Worm (Caenorhabditis elegans): Measurements from ENCODE around the gene F26G1.11.

Gene F26G1.11

ce11 chrII:4776933-4777332, at the start of gene F26G1.11:
F26G1.11 (plus strand) TSS chrII:4777137.
- TF ChIP-seq ztf-23 (GFP tag; IDR thresholded peaks at IDR 0.05): no peak
- TF ChIP-seq tab-1 (GFP tag; IDR thresholded peaks at IDR 0.05): no peak
- no peak for TF ChIP-seq klf-2 (GFP tag; conservative IDR thresholded peaks at IDR 0.05)
- TF ChIP-seq ref-1 (GFP tag; conservative IDR thresholded peaks at IDR 0.05): no peak
- no peak for TF ChIP-seq T22C8.4 (GFP tag; IDR thresholded peaks at IDR 0.05)
- TF ChIP-seq cog-1 (tag; optimal IDR thresholded peaks at IDR 0.05): no peak
- no peak for TF ChIP-seq ztf-29 (GFP tag; IDR thresholded peaks at IDR 0.05)
- no peak for TF ChIP-seq med-1 (GFP tag; optimal IDR thresholded peaks at IDR 0.05; ENCODE audit: insufficient read depth)
- no peak for TF ChIP-seq flt-1 (GFP tag; IDR thresholded peaks at IDR 0.05)

DNA sequence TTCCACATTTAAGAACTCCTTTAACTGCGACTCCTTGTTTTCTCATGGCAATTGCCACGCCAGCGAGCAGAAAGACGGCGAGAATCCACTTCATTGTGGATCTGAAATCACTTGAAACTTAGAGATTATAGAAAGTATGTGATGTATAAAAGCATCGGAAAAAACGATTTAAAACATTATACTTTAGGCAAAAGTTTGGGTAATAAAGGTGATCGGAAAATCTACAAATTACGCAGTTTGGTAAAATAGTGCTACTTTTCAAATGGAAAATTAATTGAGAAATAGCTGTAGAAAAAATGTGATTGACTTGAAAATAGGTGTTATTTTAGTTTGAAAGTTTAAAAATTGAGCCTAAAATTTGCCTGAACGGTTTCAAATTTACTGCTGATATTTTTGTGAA, 49.2 kb upstream of the F26G1.11 start, which contains the start of gene ttr-41:
TSS of gene ttr-41 (minus strand) at position 101 of the 400 bp plus-strand sequence.
- TF ChIP-seq med-1 (GFP tag; optimal IDR thresholded peaks at IDR 0.05; ENCODE audit: insufficient read depth): no peak
- TF ChIP-seq flt-1 (GFP tag; IDR thresholded peaks at IDR 0.05): no peak
- TF ChIP-seq cog-1 (tag; optimal IDR thresholded peaks at IDR 0.05): no peak
- no peak for TF ChIP-seq ref-1 (GFP tag; conservative IDR thresholded peaks at IDR 0.05)
- TF ChIP-seq ztf-23 (GFP tag; IDR thresholded peaks at IDR 0.05): no peak
- no peak for TF ChIP-seq klf-2 (GFP tag; conservative IDR thresholded peaks at IDR 0.05)
- TF ChIP-seq ztf-29 (GFP tag; IDR thresholded peaks at IDR 0.05): no peak
- no peak for TF ChIP-seq T22C8.4 (GFP tag; IDR thresholded peaks at IDR 0.05)
- no peak for TF ChIP-seq tab-1 (GFP tag; IDR thresholded peaks at IDR 0.05)

DNA sequence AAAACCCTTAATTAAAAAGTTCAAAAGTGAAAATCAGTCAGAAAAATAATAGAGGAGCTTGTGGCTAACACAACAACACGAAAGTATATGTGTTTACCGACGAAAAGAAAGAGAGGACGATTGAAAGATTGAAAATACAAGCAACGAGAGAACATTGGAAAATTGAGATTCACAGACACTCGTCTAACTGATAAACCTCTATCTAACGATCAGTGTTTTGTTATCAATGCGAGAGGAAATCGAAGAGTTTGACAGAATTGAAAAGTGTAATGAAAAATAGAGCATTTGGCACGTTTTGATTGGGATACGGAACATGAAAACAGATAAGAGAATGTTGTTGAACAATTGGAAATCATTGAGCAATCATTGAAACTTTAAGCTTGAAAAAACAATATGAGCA, 48.2 kb upstream of the F26G1.11 start:
- TF ChIP-seq ztf-29 (GFP tag; IDR thresholded peaks at IDR 0.05): no peak
- TF ChIP-seq ref-1 (GFP tag; conservative IDR thresholded peaks at IDR 0.05): no peak
- TF ChIP-seq flt-1 (GFP tag; IDR thresholded peaks at IDR 0.05): no peak
- TF ChIP-seq cog-1 (tag; optimal IDR thresholded peaks at IDR 0.05): no peak
- no peak for TF ChIP-seq ztf-23 (GFP tag; IDR thresholded peaks at IDR 0.05)
- no peak for TF ChIP-seq T22C8.4 (GFP tag; IDR thresholded peaks at IDR 0.05)
- no peak for TF ChIP-seq tab-1 (GFP tag; IDR thresholded peaks at IDR 0.05)
- no peak for TF ChIP-seq klf-2 (GFP tag; conservative IDR thresholded peaks at IDR 0.05)
- no peak for TF ChIP-seq med-1 (GFP tag; optimal IDR thresholded peaks at IDR 0.05; ENCODE audit: insufficient read depth)

ce11 chrII:4729733-4730132, 47.2 kb upstream of the F26G1.11 start, which contains the start of gene F41C3.7:
F41C3.7 (plus strand) TSS chrII:4730033.
- TF ChIP-seq ztf-23 (GFP tag; IDR thresholded peaks at IDR 0.05): no peak
- TF ChIP-seq klf-2 (GFP tag; conservative IDR thresholded peaks at IDR 0.05): no peak
- TF ChIP-seq tab-1 (GFP tag; IDR thresholded peaks at IDR 0.05): no peak
- TF ChIP-seq med-1 (GFP tag; optimal IDR thresholded peaks at IDR 0.05; ENCODE audit: insufficient read depth): no peak
- no peak for TF ChIP-seq ztf-29 (GFP tag; IDR thresholded peaks at IDR 0.05)
- no peak for TF ChIP-seq ref-1 (GFP tag; conservative IDR thresholded peaks at IDR 0.05)

ce11 chrII:4733848-4734247, 43.1 kb upstream of the F26G1.11 start, which contains the start of gene F41C3.11:
F41C3.11 (minus strand) TSS chrII:4733948.
- no peak for TF ChIP-seq ref-1 (GFP tag; conservative IDR thresholded peaks at IDR 0.05)
- no peak for TF ChIP-seq med-1 (GFP tag; optimal IDR thresholded peaks at IDR 0.05; ENCODE audit: insufficient read depth)
- no peak for TF ChIP-seq T22C8.4 (GFP tag; IDR thresholded peaks at IDR 0.05)
- TF ChIP-seq cog-1 (tag; optimal IDR thresholded peaks at IDR 0.05): no peak
- no peak for TF ChIP-seq tab-1 (GFP tag; IDR thresholded peaks at IDR 0.05)
- no peak for TF ChIP-seq ztf-29 (GFP tag; IDR thresholded peaks at IDR 0.05)

DNA sequence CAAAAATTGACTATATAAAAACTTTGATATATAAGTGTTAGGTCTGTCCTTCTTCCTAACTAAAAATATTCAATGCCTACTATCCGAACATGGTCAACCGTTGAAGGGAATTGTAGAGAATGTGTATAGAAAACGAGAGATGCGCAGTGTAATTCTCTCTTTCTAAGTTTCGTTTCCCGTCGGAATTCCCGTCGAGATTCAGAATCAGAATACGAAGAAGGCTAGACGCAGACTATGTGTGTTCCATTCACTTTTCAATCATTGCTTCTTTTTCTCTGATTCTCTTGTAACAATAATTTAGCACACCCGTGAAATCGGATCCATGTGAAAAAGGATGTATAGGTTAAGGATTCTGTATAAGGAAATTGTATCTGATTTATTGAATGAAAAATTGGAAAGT, 42.5 kb upstream of the F26G1.11 start:
- TF ChIP-seq ztf-29 (GFP tag; IDR thresholded peaks at IDR 0.05) (no peak), klf-2 (GFP tag; conservative IDR thresholded peaks at IDR 0.05) (no peak), T22C8.4 (GFP tag; IDR thresholded peaks at IDR 0.05) (no peak), med-1 (GFP tag; optimal IDR thresholded peaks at IDR 0.05; ENCODE audit: insufficient read depth) (no peak), tab-1 (GFP tag; IDR thresholded peaks at IDR 0.05) (no peak), ref-1 (GFP tag; conservative IDR thresholded peaks at IDR 0.05) (no peak), flt-1 (GFP tag; IDR thresholded peaks at IDR 0.05) (no peak), ztf-23 (GFP tag; IDR thresholded peaks at IDR 0.05) (no peak), cog-1 (tag; optimal IDR thresholded peaks at IDR 0.05) (no peak)

- no peak for TF ChIP-seq ref-1 (GFP tag; conservative IDR thresholded peaks at IDR 0.05)
- no peak for TF ChIP-seq flt-1 (GFP tag; IDR thresholded peaks at IDR 0.05)
- TF ChIP-seq cog-1 (tag; optimal IDR thresholded peaks at IDR 0.05): no peak
- no peak for TF ChIP-seq T22C8.4 (GFP tag; IDR thresholded peaks at IDR 0.05)
- TF ChIP-seq klf-2 (GFP tag; conservative IDR thresholded peaks at IDR 0.05): no peak
- TF ChIP-seq ztf-23 (GFP tag; IDR thresholded peaks at IDR 0.05): no peak
- TF ChIP-seq tab-1 (GFP tag; IDR thresholded peaks at IDR 0.05): no peak
- no peak for TF ChIP-seq ztf-29 (GFP tag; IDR thresholded peaks at IDR 0.05)
- no peak for TF ChIP-seq med-1 (GFP tag; optimal IDR thresholded peaks at IDR 0.05; ENCODE audit: insufficient read depth)
These were observed 40.4 kb upstream of the F26G1.11 start for ce11 chrII:4736585-4736984.

DNA sequence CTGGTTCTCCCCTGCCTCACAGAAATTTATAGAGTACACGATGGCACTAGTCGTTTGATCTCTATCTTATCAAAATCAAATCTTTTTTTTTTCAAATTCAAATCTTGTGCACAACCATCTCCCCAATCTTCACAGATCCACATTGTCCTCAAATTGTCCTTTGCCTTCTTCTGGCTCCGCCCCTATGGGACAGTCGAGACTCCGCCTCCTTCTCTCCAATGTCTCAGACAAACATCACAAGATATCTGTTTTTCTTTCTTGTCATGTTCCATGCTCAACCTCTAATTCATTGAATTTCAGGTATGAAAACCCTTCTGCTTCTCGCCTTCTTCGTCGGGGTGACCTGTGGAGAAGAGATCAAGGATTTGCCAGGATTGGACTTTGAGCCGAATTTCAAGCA, 39.6 kb upstream of the F26G1.11 start, which contains the start of gene ctsa-1.1:
TSS of gene ctsa-1.1 (plus strand) at position 301 of the 400 bp plus-strand sequence.
- TF ChIP-seq T22C8.4 (GFP tag; IDR thresholded peaks at IDR 0.05) (no peak), med-1 (GFP tag; optimal IDR thresholded peaks at IDR 0.05; ENCODE audit: insufficient read depth) (no peak), klf-2 (GFP tag; conservative IDR thresholded peaks at IDR 0.05) (no peak), ref-1 (GFP tag; conservative IDR thresholded peaks at IDR 0.05) (no peak), tab-1 (GFP tag; IDR thresholded peaks at IDR 0.05) (no peak)

DNA sequence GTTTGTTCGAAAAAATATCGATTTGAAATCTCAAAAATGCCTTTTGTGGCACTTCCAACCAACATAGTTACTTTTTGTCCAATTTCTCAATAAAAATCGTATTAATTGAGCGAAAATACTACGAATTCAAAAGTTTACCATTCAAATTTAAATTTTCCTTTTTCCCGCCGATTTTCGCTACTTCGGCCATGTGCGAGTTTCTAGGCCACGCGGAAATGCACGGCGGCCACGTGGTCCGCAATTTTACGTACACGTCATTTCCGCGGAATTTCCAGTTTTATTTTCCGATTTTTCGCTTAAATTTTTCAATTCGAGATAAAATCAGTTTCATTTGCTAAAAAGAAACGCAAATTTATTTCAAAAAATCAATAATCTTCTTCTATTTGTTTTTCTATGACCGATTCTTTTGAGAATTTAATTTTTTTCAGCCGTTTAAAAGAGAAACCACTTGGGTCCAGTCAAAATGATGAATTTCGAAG, 36.9 kb upstream of the F26G1.11 start, which contains the start of gene eas-1:
TSS of gene eas-1 (plus strand) at position 429 of the 479 bp plus-strand sequence.
- TF ChIP-seq flt-1 (GFP tag; IDR thresholded peaks at IDR 0.05) (peak; percentile 68), tab-1 (GFP tag; IDR thresholded peaks at IDR 0.05) (peak; percentile 21; the same call in 1 of the 2 replicates), T22C8.4 (GFP tag; IDR thresholded peaks at IDR 0.05) (no peak), cog-1 (tag; optimal IDR thresholded peaks at IDR 0.05) (no peak), klf-2 (GFP tag; conservative IDR thresholded peaks at IDR 0.05) (peak; percentile 62; the same call in 1 of the 2 replicates)
